Fruit fly (Drosophila melanogaster) whole organism, embryonic: ENCODE measurements around the gene RhoGAP93B.

Experiments
- Abd-B ChIP-seq: fragments of 200-800 bp; sonication (Bioruptor generic); optimal IDR thresholded peaks from 2 replicates; lab custom pipeline; 2018; ENCODE audit warnings: missing biosample characterization, mild to moderate bottlenecking, missing genetic modification characterization, moderate library complexity
- Atf3 ChIP-seq: fragments of 200-800 bp; sonication (Bioruptor generic); optimal IDR thresholded peaks from 3 replicates; lab custom pipeline; 2016; ENCODE audit warnings: missing biosample characterization, missing genetic modification characterization
- CG10462 ChIP-seq: fragments of 200-800 bp; sonication (Bioruptor generic); optimal IDR thresholded peaks from 2 replicates; lab custom pipeline; 2016; ENCODE audit warnings: missing biosample characterization, missing genetic modification characterization
- CG12104 ChIP-seq: fragments of 200-800 bp; sonication (Bioruptor generic); optimal IDR thresholded peaks from 3 replicates; lab custom pipeline; 2016; ENCODE audit warnings: missing biosample characterization, missing genetic modification characterization
- CG13123 ChIP-seq: fragments of 200-800 bp; sonication (Bioruptor generic); optimal IDR thresholded peaks from 2 replicates; lab custom pipeline; 2016; ENCODE audit warnings: missing biosample characterization, missing genetic modification characterization
- CG13894 ChIP-seq: fragments of 200-800 bp; sonication (Bioruptor generic); optimal IDR thresholded peaks from 3 replicates; lab custom pipeline; 2018; ENCODE audit warnings: missing biosample characterization, mild to moderate bottlenecking, missing genetic modification characterization, moderate library complexity
- CG15269 ChIP-seq: fragments of 200-800 bp; sonication (Bioruptor generic); optimal IDR thresholded peaks from 2 replicates; lab custom pipeline; 2018; ENCODE audit warnings: missing biosample characterization, mild to moderate bottlenecking, missing genetic modification characterization, moderate library complexity
- CG17328 ChIP-seq: fragments of 200-800 bp; sonication (Bioruptor generic); IDR thresholded peaks from 2 replicates; pipeline ENCODE4 v1.3.6; 2022; ENCODE audit warnings: missing biosample characterization, missing genetic modification characterization
- CG17912 ChIP-seq: fragments of 200-800 bp; sonication (Bioruptor generic); optimal IDR thresholded peaks from 2 replicates; lab custom pipeline; 2018; ENCODE audit warnings: missing biosample characterization, mild to moderate bottlenecking, missing genetic modification characterization
- CG18262 ChIP-seq: fragments of 200-800 bp; optimal IDR thresholded peaks from 3 replicates; lab custom pipeline; 2019; ENCODE audit warnings: missing biosample characterization, mild to moderate bottlenecking, missing genetic modification characterization, moderate library complexity
- CG1832 ChIP-seq: fragments of 200-800 bp; sonication (Bioruptor generic); optimal IDR thresholded peaks from 2 replicates; lab custom pipeline; 2017; ENCODE audit warnings: missing biosample characterization, mild to moderate bottlenecking, missing genetic modification characterization, inconsistent platforms
- CG2120 ChIP-seq: fragments of 200-800 bp; sonication (Bioruptor generic); optimal IDR thresholded peaks from 3 replicates; lab custom pipeline; 2016; ENCODE audit warnings: missing biosample characterization, missing genetic modification characterization
- CG30431 ChIP-seq: fragments of 200-800 bp; sonication (Bioruptor generic); optimal IDR thresholded peaks from 2 replicates; lab custom pipeline; 2017; ENCODE audit warnings: missing biosample characterization, missing genetic modification characterization
- CG4282 ChIP-seq: fragments of 200-800 bp; sonication (Bioruptor generic); optimal IDR thresholded peaks from 2 replicates; lab custom pipeline; 2016; ENCODE audit warnings: missing biosample characterization, missing genetic modification characterization
- CG6175 ChIP-seq: fragments of 200-800 bp; sonication (Bioruptor generic); IDR thresholded peaks from 3 replicates; pipeline ENCODE4 v1.3.6; 2022; ENCODE audit warnings: missing biosample characterization, missing genetic modification characterization
- CG6683 ChIP-seq: fragments of 200-800 bp; sonication (Bioruptor generic); optimal IDR thresholded peaks from 2 replicates; lab custom pipeline; 2017; ENCODE audit warnings: missing biosample characterization, mild to moderate bottlenecking, missing genetic modification characterization, missing genetic modification reagents
- CG6791 ChIP-seq: fragments of 200-800 bp; sonication (Bioruptor generic); IDR thresholded peaks from 3 replicates; pipeline ENCODE4 v1.3.6; 2022; ENCODE audit warnings: missing biosample characterization, missing genetic modification characterization; ENCODE audit not compliant: partially characterized antibody
- CG7963 ChIP-seq: fragments of 200-800 bp; sonication (Bioruptor generic); IDR thresholded peaks from 3 replicates; pipeline ENCODE4 v1.3.6; 2022; ENCODE audit warnings: missing biosample characterization, missing genetic modification characterization; ENCODE audit not compliant: partially characterized antibody
- CG8290 ChIP-seq, 3 experiments: fragments of 200-800 bp; sonication (Bioruptor generic); optimal IDR thresholded peaks; 2 replicates each; lab custom pipeline; 2016 to 2019; ENCODE audit warnings: missing biosample characterization in 3 of 3, missing genetic modification characterization in 3 of 3, mild to moderate bottlenecking in 2 of 3, moderate library complexity in 1 of 3
- CG9437 ChIP-seq: fragments of 200-800 bp; sonication (Bioruptor generic); optimal IDR thresholded peaks from 2 replicates; lab custom pipeline; 2018; ENCODE audit warnings: missing biosample characterization, mild to moderate bottlenecking, missing genetic modification characterization
- CG9609 ChIP-seq: fragments of 200-800 bp; sonication (Bioruptor generic); optimal IDR thresholded peaks from 3 replicates; lab custom pipeline; 2016; ENCODE audit warnings: missing biosample characterization, missing genetic modification characterization
- CG9797 ChIP-seq: fragments of 200-800 bp; sonication (Bioruptor generic); optimal IDR thresholded peaks from 3 replicates; lab custom pipeline; 2018; ENCODE audit warnings: missing biosample characterization, mild to moderate bottlenecking, missing genetic modification characterization
- D ChIP-seq, 2 experiments: fragments of 200-800 bp in 1 of 2; fragments of >200 bp in 1 of 2; sonication (Bioruptor generic) in 1 of 2; optimal IDR thresholded peaks; 2 replicates in 1 of 2; 3 replicates in 1 of 2; lab custom pipeline; 2017; ENCODE audit warnings: mild to moderate bottlenecking in 1 of 2, missing biosample characterization in 1 of 2, missing genetic modification characterization in 1 of 2, missing genetic modification reagents in 1 of 2
- Gug ChIP-seq: fragments of 200-800 bp; sonication (Bioruptor generic); IDR thresholded peaks from 4 replicates; pipeline ENCODE4 v1.3.6; 2022; ENCODE audit warnings: missing biosample characterization, missing genetic modification characterization
- Hey ChIP-seq: fragments of 200-800 bp; sonication (Bioruptor generic); optimal IDR thresholded peaks from 3 replicates; lab custom pipeline; 2018; ENCODE audit warnings: missing biosample characterization, mild to moderate bottlenecking, missing genetic modification characterization
- Hmx ChIP-seq: fragments of 200-800 bp; sonication (Bioruptor generic); optimal IDR thresholded peaks from 2 replicates; lab custom pipeline; 2016; ENCODE audit warnings: missing biosample characterization, missing genetic modification characterization
- Hr51 ChIP-seq, 2 experiments: fragments of 200-800 bp; sonication (Bioruptor generic); optimal IDR thresholded peaks; 2 replicates in 1 of 2; 3 replicates in 1 of 2; lab custom pipeline; 2016 to 2018; ENCODE audit warnings: missing biosample characterization in 2 of 2, missing genetic modification characterization in 2 of 2, mild to moderate bottlenecking in 1 of 2, moderate library complexity in 1 of 2
- MESR4 ChIP-seq: fragments of 200-800 bp; sonication (Bioruptor generic); optimal IDR thresholded peaks from 2 replicates; lab custom pipeline; 2018; ENCODE audit warnings: missing biosample characterization, mild to moderate bottlenecking, missing genetic modification characterization, moderate library complexity
- Myb ChIP-seq: fragments of 200-800 bp; sonication (Bioruptor generic); optimal IDR thresholded peaks from 2 replicates; lab custom pipeline; 2016; ENCODE audit warnings: missing biosample characterization, missing genetic modification characterization
- Neu2 ChIP-seq: fragments of 200-800 bp; sonication (Bioruptor generic); optimal IDR thresholded peaks from 3 replicates; lab custom pipeline; 2016; ENCODE audit warnings: missing biosample characterization, missing genetic modification characterization, borderline replicate concordance
- amos ChIP-seq: fragments of 200-800 bp; sonication (Bioruptor generic); IDR thresholded peaks from 2 replicates; pipeline ENCODE4 v1.3.6; 2022; ENCODE audit warnings: missing biosample characterization, missing genetic modification characterization; ENCODE audit not compliant: partially characterized antibody
- bcd ChIP-seq: fragments of 200-800 bp; sonication (Bioruptor generic); optimal IDR thresholded peaks from 2 replicates; lab custom pipeline; 2017; ENCODE audit warnings: missing biosample characterization, mild to moderate bottlenecking, missing genetic modification characterization
- dan ChIP-seq: fragments of 200-800 bp; sonication (Bioruptor generic); IDR thresholded peaks from 2 replicates; pipeline ENCODE4 v1.3.6; 2022; ENCODE audit warnings: missing biosample characterization, missing genetic modification characterization
- dmrt11E ChIP-seq: fragments of 200-800 bp; sonication (Bioruptor generic); optimal IDR thresholded peaks from 3 replicates; lab custom pipeline; 2018; ENCODE audit warnings: missing biosample characterization, mild to moderate bottlenecking, missing genetic modification characterization, moderate library complexity
- eve ChIP-seq, 2 experiments: fragments of >200 bp; optimal IDR thresholded peaks; 2 replicates each; lab custom pipeline; 2017; ENCODE audit warnings: missing biosample characterization in 2 of 2, missing genetic modification characterization in 2 of 2
- ham ChIP-seq: fragments of 200-800 bp; sonication (Bioruptor generic); IDR thresholded peaks from 2 replicates; pipeline ENCODE4 v1.3.6; 2022; ENCODE audit warnings: missing biosample characterization, missing genetic modification characterization
- ind ChIP-seq: fragments of 200-800 bp; sonication (Bioruptor generic); optimal IDR thresholded peaks from 3 replicates; lab custom pipeline; 2016; ENCODE audit warnings: missing biosample characterization, missing genetic modification characterization
- klu ChIP-seq: fragments of 200-800 bp; sonication (Bioruptor generic); IDR thresholded peaks from 2 replicates; pipeline ENCODE4 v1.3.6; 2022; ENCODE audit warnings: missing biosample characterization, missing genetic modification characterization
- knrl ChIP-seq: fragments of 200-800 bp; sonication (Bioruptor generic); IDR thresholded peaks from 3 replicates; pipeline ENCODE4 v1.3.6; 2022; ENCODE audit warnings: missing biosample characterization, missing genetic modification characterization; ENCODE audit not compliant: partially characterized antibody
- lola ChIP-seq, 3 experiments: fragments of >200 bp in 2 of 3; fragments of 200-800 bp in 1 of 3; sonication (Bioruptor generic) in 1 of 3; optimal IDR thresholded peaks; 2 replicates each; lab custom pipeline; 2017 to 2019; ENCODE audit warnings: missing biosample characterization in 3 of 3, missing genetic modification characterization in 3 of 3, mild to moderate bottlenecking in 1 of 3, moderate library complexity in 1 of 3
- mirr ChIP-seq: fragments of 200-800 bp; sonication (Bioruptor generic); optimal IDR thresholded peaks from 3 replicates; lab custom pipeline; 2018; ENCODE audit warnings: missing biosample characterization, mild to moderate bottlenecking, missing genetic modification characterization
- otp ChIP-seq: fragments of 200-800 bp; sonication (Bioruptor generic); IDR thresholded peaks from 3 replicates; pipeline ENCODE4, ENCODE4 v1.3.6; 2022; ENCODE audit warnings: missing biosample characterization, missing genetic modification characterization
- ranshi ChIP-seq: fragments of 200-800 bp; sonication (Bioruptor generic); IDR thresholded peaks from 2 replicates; pipeline ENCODE4 v1.3.6; 2022; ENCODE audit warnings: missing biosample characterization, missing genetic modification characterization
- ro ChIP-seq: fragments of 200-800 bp; sonication (Bioruptor generic); IDR thresholded peaks from 2 replicates; pipeline ENCODE4 v1.3.6; 2022; ENCODE audit warnings: missing biosample characterization, missing genetic modification characterization
- seq ChIP-seq: fragments of 200-800 bp; sonication (Bioruptor generic); IDR thresholded peaks from 2 replicates; pipeline ENCODE4 v1.3.6; 2022; ENCODE audit warnings: missing biosample characterization, missing genetic modification characterization
- sisA ChIP-seq: fragments of 200-800 bp; sonication (Bioruptor generic); IDR thresholded peaks from 2 replicates; pipeline ENCODE4 v1.3.6; 2022; ENCODE audit warnings: missing biosample characterization, missing genetic modification characterization
- usp ChIP-seq: fragments of >200 bp; optimal IDR thresholded peaks from 2 replicates; lab custom pipeline; 2017; ENCODE audit warnings: missing biosample characterization, missing genetic modification characterization

The RhoGAP93B gene

dm6 chr3R:21101453-21102214, 4.0 kb upstream of the RhoGAP93B start, which contains the start of the genes CG7044 and Tbc1d22 (continued):
- no peak for TF ChIP-seq ham (GFP tag; lab: Robert Waterston, UW)
- peak; percentile 71 for TF ChIP-seq Abd-B (GFP tag; lab: Kevin White, UChicago)
- no peak for TF ChIP-seq CG13894 (tag; lab: Kevin White, UChicago)
- no peak for TF ChIP-seq klu (GFP tag; lab: Robert Waterston, UW)
- TF ChIP-seq Myb (GFP tag; lab: Kevin White, UChicago): peak; percentile 28
- TF ChIP-seq bcd (GFP tag; lab: Kevin White, UChicago): peak; percentile 51
- peak; percentile 61 for TF ChIP-seq Gug (GFP tag; lab: Robert Waterston, UW)
- TF ChIP-seq sisA: peak; percentile 54; the same call in 1 of the 2 replicates
- TF ChIP-seq CG17912 (GFP tag; lab: Kevin White, UChicago): no peak
- no peak for TF ChIP-seq CG6683 (GFP tag; lab: Kevin White, UChicago)
- peak; percentile 3; the same call in 1 of the 2 replicates for TF ChIP-seq ranshi (GFP tag; lab: Robert Waterston, UW)
- peak; percentile 48 for TF ChIP-seq ind (GFP tag; lab: Kevin White, UChicago)
- TF ChIP-seq dan: no peak
- TF ChIP-seq knrl (GFP tag; lab: Robert Waterston, UW): peak; percentile 53; the same call in 2 of the 3 replicates
- no peak for TF ChIP-seq CG15269
- TF ChIP-seq CG9609 (GFP tag; lab: Kevin White, UChicago): peak; percentile 47
- TF ChIP-seq CG4282: no peak
- TF ChIP-seq CG12104: peak; percentile 40
- peak; percentile 51 for TF ChIP-seq CG18262 (tag; lab: Kevin White, UChicago)
- peak; percentile 32 for TF ChIP-seq CG13123 (GFP tag; lab: Kevin White, UChicago)
- TF ChIP-seq CG7963: no peak
- TF ChIP-seq MESR4 (GFP tag; lab: Kevin White, UChicago): peak; percentile 62
- TF ChIP-seq eve (GFP tag; optimal IDR thresholded peaks at IDR 0.05; lab: Kevin White, UChicago): no peak
- peak in 1 of 3 experiments; percentile 72 for TF ChIP-seq lola (GFP tag; optimal IDR thresholded peaks at IDR 0.05; lab: Kevin White, UChicago)
- no peak for TF ChIP-seq Hey (tag; lab: Kevin White, UChicago)
- peak; percentile 52 for TF ChIP-seq CG8290 (GFP tag; optimal IDR thresholded peaks at IDR 0.05; lab: Kevin White, UChicago)
- peak in 1 of 2 experiments; percentile 47 for TF ChIP-seq CG8290 (tag; optimal IDR thresholded peaks at IDR 0.05; lab: Kevin White, UChicago)
- TF ChIP-seq mirr (GFP tag; lab: Kevin White, UChicago): no peak
- 0 out of 3 replicates have a peak, but pooled peaks have one; percentile 10 for TF ChIP-seq CG6791 (GFP tag; lab: Robert Waterston, UW)
- TF ChIP-seq ro (GFP tag; lab: Robert Waterston, UW): no peak
- TF ChIP-seq Neu2 (GFP tag; lab: Kevin White, UChicago): no peak
- TF ChIP-seq CG10462 (GFP tag; lab: Kevin White, UChicago): peak; percentile 1
- TF ChIP-seq dmrt11E (tag; lab: Kevin White, UChicago): peak; percentile 62
- TF ChIP-seq CG17328 (GFP tag; lab: Robert Waterston, UW): no peak
- peak; percentile 75 for TF ChIP-seq CG2120
- no peak for TF ChIP-seq CG6175 (GFP tag; lab: Robert Waterston, UW)
- TF ChIP-seq Atf3 (GFP tag; lab: Kevin White, UChicago): no peak
- TF ChIP-seq otp (GFP tag; lab: Robert Waterston, UW): no peak
- TF ChIP-seq CG9437: peak; percentile 51
- no peak for TF ChIP-seq usp (GFP tag; lab: Kevin White, UChicago)
- TF ChIP-seq amos (GFP tag; lab: Robert Waterston, UW): peak; percentile 54
- peak in 1 of 2 experiments; percentile 16 for TF ChIP-seq Hr51 (GFP tag; optimal IDR thresholded peaks at IDR 0.05; lab: Kevin White, UChicago)
- no peak for TF ChIP-seq seq (GFP tag; lab: Robert Waterston, UW)
- no peak for TF ChIP-seq Hmx (GFP tag; lab: Kevin White, UChicago)
- no peak for TF ChIP-seq D (optimal IDR thresholded peaks at IDR 0.05; lab: Kevin White, UChicago)
- no peak for TF ChIP-seq D (GFP tag; optimal IDR thresholded peaks at IDR 0.05; lab: Kevin White, UChicago)
- peak; percentile 66 for TF ChIP-seq CG9797
- no peak for TF ChIP-seq CG30431 (GFP tag; lab: Kevin White, UChicago)
- no peak for TF ChIP-seq CG1832 (GFP tag; lab: Kevin White, UChicago)
